Fruit fly (Drosophila melanogaster) whole organism, larva: ENCODE data around the gene Dus2.

Source experiments
- noc ChIP-seq: fragments of 200-800 bp; sonication (Bioruptor generic); optimal IDR thresholded peaks from 3 replicates; lab custom pipeline; 2019; ENCODE audit warnings: missing biosample characterization, mild to moderate bottlenecking, missing genetic modification characterization, moderate library complexity

Dus2 gene

DNA sequence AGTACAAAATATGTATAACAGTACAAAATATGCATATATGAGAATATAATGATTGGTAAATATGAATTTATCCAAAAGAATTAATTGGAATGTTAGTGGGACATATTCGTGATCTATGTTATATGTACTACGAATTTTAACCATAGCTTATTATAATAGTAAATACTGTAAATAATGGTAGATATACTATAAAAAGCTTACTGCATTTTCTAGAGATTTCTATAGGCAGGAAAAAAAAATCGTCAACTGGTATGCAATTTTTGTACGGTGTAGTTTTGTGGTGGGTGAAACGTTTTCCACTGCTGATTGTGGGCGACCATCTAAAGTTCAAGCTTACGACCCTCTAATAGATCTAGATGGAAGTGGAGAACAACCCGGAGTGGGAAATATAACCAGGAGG, 20.9 kb upstream of the Dus2 start:
- no peak for TF ChIP-seq noc (tag; lab: Kevin White, UChicago)

dm6 chrX:14218045-14218483, 19.7 kb upstream of the Dus2 start:
- TF ChIP-seq noc (tag; lab: Kevin White, UChicago) = peak; percentile 86

dm6 chrX:14221182-14221581, 16.6 kb upstream of the Dus2 start:
- TF ChIP-seq noc (tag; lab: Kevin White, UChicago) = no peak

dm6 chrX:14221995-14222394, 15.8 kb upstream of the Dus2 start:
- TF ChIP-seq noc (tag; lab: Kevin White, UChicago) = no peak

DNA sequence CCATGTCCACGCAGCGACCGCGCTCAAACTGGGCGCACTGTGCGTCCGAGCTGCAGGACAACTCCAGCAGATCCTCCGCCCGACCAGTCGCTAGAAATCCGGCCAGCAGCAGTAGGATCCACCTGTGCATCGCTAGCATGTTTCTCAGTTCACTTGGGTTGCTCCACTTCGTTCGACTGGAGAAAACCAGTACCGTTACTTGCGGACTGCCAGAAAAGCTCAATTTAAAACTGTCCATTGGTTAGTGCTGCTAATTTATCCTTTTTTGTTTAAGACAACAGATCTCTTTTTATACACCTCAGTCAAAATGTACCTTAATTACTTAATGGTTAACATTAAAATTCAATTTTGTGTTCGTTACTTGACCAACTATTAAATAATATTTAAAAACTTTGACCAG, 12.1 kb upstream of the Dus2 start, which contains the start of gene CG11674:
CG11674 (minus strand) TSS at position 215 of the 400 bp plus-strand sequence.
- TF ChIP-seq noc (tag; lab: Kevin White, UChicago) = no peak

DNA sequence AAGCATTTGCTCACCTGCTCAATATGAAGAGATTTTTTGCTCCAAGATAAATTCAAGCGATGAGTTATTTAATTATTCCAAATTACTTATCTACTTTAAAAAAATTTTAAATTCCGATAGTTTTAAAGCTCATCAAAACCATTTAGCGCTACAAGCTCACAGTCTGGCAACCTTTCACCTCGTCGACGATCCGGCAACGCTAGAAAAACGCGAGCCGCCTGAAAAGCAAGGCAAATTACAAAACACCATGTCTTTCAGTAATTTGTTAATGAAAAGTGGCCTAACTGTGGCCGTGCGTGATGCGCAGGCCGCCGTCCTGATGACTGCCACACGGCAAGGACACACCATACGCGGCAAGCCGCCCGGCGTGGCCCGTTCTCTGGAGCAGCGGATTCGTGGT, 11.7 kb upstream of the Dus2 start, which contains the start of gene mRpL38:
mRpL38 (plus strand) TSS at position 197 of the 400 bp plus-strand sequence.
- no peak for TF ChIP-seq noc (tag; lab: Kevin White, UChicago)

dm6 chrX:14227043-14227442, 10.7 kb upstream of the Dus2 start:
- no peak for TF ChIP-seq noc (tag; lab: Kevin White, UChicago)

DNA sequence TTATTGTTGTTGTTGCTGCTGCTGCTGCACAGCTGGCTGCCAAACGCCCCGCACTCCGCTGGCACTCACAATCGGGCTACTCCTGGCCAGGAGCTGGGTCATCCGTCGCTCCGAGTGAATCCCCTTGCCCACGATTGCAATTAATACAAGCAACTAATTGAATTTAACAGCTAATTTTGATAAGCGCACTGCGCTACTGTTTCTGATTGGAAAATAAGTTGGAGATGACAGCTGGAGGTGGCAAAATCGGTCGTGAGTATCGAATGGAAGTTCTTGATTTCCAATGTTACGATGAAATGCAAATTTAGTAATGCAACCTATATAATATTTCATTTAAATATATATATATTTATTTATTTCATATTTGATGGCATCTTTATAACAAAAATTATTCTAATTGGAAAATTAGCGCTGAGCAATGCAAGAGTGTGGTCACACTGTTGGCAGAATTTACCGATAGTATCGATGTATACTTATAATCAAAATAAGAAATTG, 3.9 kb upstream of the Dus2 start, which contains the start of gene CG42271:
CG42271 (minus strand) TSS at position 224 of the 495 bp plus-strand sequence.
- TF ChIP-seq noc (tag; lab: Kevin White, UChicago) = no peak

- no peak for TF ChIP-seq noc (tag; lab: Kevin White, UChicago)
These were observed 3.3 kb upstream of the Dus2 start for dm6 chrX:14234468-14234867.

DNA sequence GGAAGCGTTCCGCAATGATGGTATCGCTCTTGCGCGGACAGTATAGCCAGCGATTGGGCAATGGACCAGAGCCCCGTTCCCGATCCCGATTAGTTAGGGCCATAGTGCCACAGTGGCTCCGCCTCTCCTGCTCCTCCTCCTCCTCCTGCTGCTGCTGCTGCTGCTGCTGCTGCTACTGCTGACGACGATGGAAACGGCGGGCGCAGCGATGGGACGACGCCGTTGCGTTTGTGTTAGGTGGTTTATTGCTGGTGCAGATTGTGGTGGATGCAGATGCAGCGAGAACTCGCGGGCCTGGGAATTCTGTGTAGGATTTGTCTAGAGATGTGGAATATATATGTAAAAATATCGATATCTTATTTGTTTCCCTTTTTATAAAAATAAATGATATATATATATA, 4.7 kb downstream of the Dus2 start, which contains the start of gene mRNA-cap:
mRNA-cap (minus strand) TSS at position 344 of the 400 bp plus-strand sequence.
- no peak for TF ChIP-seq noc (tag; lab: Kevin White, UChicago)

dm6 chrX:14242941-14243736, 5.4 kb downstream of the Dus2 start, which contains the start of gene CG32599:
TSS of gene CG32599 (plus strand) at chrX:14243686.
- no peak for TF ChIP-seq noc (tag; lab: Kevin White, UChicago)

dm6 chrX:14247035-14247786, 9.4 kb downstream of the Dus2 start, which contains the start of gene mud:
TSS of gene mud (plus strand) at chrX:14247732.
- no peak for TF ChIP-seq noc (tag; lab: Kevin White, UChicago)

dm6 chrX:14260863-14261262, 23.1 kb downstream of the Dus2 start, which contains the start of the genes CG46317 and Tat:
TSS of gene CG46317 (plus strand) at chrX:14261223.
TSS of gene Tat (plus strand) at chrX:14261223.
- TF ChIP-seq noc (tag; lab: Kevin White, UChicago) = no peak

dm6 chrX:14265149-14265548, 27.4 kb downstream of the Dus2 start:
- TF ChIP-seq noc (tag; lab: Kevin White, UChicago) = no peak

DNA sequence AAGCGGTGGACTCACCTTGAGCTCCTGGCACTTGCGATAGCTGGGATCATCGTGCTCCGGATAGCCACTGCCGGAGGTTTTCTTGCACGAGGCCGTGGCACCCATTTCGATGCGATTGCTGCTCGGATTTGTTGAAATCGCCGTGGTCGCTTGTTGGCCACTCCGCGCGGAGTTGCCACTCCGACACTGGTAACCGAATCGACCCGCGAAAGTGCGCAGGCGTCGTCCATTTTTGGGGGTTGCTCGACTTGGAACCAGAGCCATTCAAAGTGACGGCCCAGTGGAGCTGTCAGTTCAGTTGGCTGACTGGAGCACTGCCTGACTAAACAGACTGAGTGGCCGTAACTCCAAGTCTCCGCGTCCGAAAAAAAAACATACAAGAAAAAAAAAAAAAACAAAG, 28.3 kb downstream of the Dus2 start, which contains the start of the genes CG13404 and na:
CG13404 (minus strand) TSS at position 176 of the 400 bp plus-strand sequence.
na (plus strand) TSS at position 293 of the 400 bp plus-strand sequence.
- TF ChIP-seq noc (tag; lab: Kevin White, UChicago) = no peak
